Worm (Caenorhabditis elegans): ENCODE measurements around the gene his-41.

DNA sequence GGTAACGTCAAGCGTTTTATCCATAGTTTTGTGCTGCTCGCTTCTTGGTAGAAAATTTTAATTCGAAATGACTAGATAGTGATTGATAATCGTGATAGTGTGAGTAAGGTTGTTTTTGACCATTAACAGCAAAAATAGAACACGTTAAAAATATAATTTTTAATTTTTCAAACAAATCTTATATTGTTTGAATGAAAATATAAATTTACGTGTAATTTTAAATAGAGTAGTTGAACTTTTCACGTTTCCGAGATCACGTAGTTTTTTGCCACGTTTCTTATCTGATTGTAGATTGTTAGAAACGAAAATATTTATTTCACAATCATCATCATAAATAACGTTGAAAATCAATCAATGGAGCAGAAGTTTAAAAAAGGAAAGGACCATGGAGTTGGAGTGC lies 13.9 kb upstream of the his-41 start, which contains the start of the genes C50F4.10 and pfk-1.2:
- TF ChIP-seq lsl-1 (GFP tag; optimal IDR thresholded peaks at IDR 0.05) (no peak), F22D6.2 (tag; optimal IDR thresholded peaks at IDR 0.05) (no peak), snpc-1.1 (tag; optimal IDR thresholded peaks at IDR 0.05; ENCODE audit: insufficient read depth) (no peak), rcor-1 (GFP tag; IDR thresholded peaks at IDR 0.05) (no peak), aptf-2 (GFP tag; conservative IDR thresholded peaks at IDR 0.05) (no peak), ama-1 (optimal IDR thresholded peaks at IDR 0.05) (no peak), ama-1 (GFP tag; optimal IDR thresholded peaks at IDR 0.05) (no peak), ceh-100 (GFP tag; IDR thresholded peaks at IDR 0.05) (no peak), nhr-90 (tag; optimal IDR thresholded peaks at IDR 0.05) (no peak), ccch-3 (GFP tag; optimal IDR thresholded peaks at IDR 0.05) (no peak), Y79H2A.3 (GFP tag; conservative IDR thresholded peaks at IDR 0.05) (no peak), unc-62 (GFP tag; optimal IDR thresholded peaks at IDR 0.05) (no peak), unc-130 (GFP tag; optimal IDR thresholded peaks at IDR 0.05) (no peak), hsf-1 (GFP tag; IDR thresholded peaks at IDR 0.05) (no peak), pha-4 (tag; optimal IDR thresholded peaks at IDR 0.05) (no peak)
